Worm (Caenorhabditis elegans) whole organism, late embryonic: ENCODE measurements around the gene fbxa-133.

ENCODE experiments used
- che-1 ChIP-seq: sonication (generic microtip); optimal IDR thresholded peaks from 2 replicates; lab custom pipeline; 2016; ENCODE audit warnings: mild to moderate bottlenecking, missing genetic modification characterization, missing compliant biosample characterization
- elt-2 ChIP-seq: sonication (generic microtip); optimal IDR thresholded peaks from 2 replicates; lab custom pipeline; 2016; ENCODE audit warnings: missing genetic modification reagents, missing genetic modification characterization, missing compliant biosample characterization
- ets-4 ChIP-seq: sonication (generic microtip); optimal IDR thresholded peaks from 2 replicates; lab custom pipeline; 2016; ENCODE audit warnings: missing genetic modification characterization, missing compliant biosample characterization
- fkh-10 ChIP-seq: fragments of 150-350 bp; optimal IDR thresholded peaks from 2 replicates; lab custom pipeline; 2014; ENCODE audit warnings: missing biosample characterization, missing genetic modification reagents, missing genetic modification characterization
- lin-11 ChIP-seq: fragments of 200-800 bp; sonication (Bioruptor generic); optimal IDR thresholded peaks from 2 replicates; lab custom pipeline; 2018; ENCODE audit warnings: mild to moderate bottlenecking, missing genetic modification characterization, missing compliant biosample characterization
- nhr-11 ChIP-seq: fragments of 150-350 bp; optimal IDR thresholded peaks from 2 replicates; lab custom pipeline; 2014; ENCODE audit warnings: missing biosample characterization, missing genetic modification characterization
- nhr-232 ChIP-seq: sonication (generic microtip); optimal IDR thresholded peaks from 2 replicates; lab custom pipeline; 2016; ENCODE audit warnings: missing genetic modification characterization, missing compliant biosample characterization
- pha-4 ChIP-seq: fragments of 150-350 bp; optimal IDR thresholded peaks from 2 replicates; lab custom pipeline; 2018; ENCODE audit warnings: missing biosample characterization, missing genetic modification reagents, missing genetic modification characterization
- pqm-1 ChIP-seq: sonication (generic microtip); optimal IDR thresholded peaks from 2 replicates; lab custom pipeline; 2016; ENCODE audit warnings: missing genetic modification characterization, missing compliant biosample characterization
- rnt-1 ChIP-seq: sonication (generic microtip); optimal IDR thresholded peaks from 2 replicates; lab custom pipeline; 2016; ENCODE audit warnings: missing genetic modification characterization, missing compliant biosample characterization

DNA sequence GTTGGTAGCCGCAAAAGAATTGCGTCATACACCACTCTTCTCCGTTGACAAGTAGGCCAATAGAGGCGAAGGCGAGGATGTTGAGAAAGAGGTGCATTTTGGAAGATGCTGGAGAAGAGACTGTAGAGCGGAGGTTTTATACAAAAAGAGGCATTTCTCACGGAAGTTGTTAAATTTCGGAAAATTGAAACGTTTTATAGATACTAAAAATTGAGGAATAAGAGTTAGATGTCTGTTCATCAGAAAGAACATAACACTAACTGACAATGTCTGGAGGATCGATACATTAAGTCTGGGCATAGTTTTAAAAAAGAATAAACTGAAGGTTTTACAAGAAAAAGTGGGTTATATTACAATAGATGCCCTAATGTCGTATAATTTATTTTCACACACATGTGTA lies 29.7 kb downstream of the fbxa-133 start, which contains the start of gene Y6G8.14:
- TF ChIP-seq nhr-11 (tag; lab: Kevin White, UChicago) (no peak), che-1 (tag; lab: Kevin White, UChicago) (no peak), nhr-232 (tag; lab: Kevin White, UChicago) (no peak), elt-2 (tag; lab: Kevin White, UChicago) (no peak), fkh-10 (GFP tag; lab: Kevin White, UChicago) (no peak), ets-4 (tag; lab: Kevin White, UChicago) (no peak), lin-11 (tag; lab: Kevin White, UChicago) (no peak), rnt-1 (tag; lab: Kevin White, UChicago) (no peak), pha-4 (tag; lab: Kevin White, UChicago) (no peak), pqm-1 (no peak)
